Comparison of ENCODE assay signal across 2 fruit fly cellular contexts in genomic region chr3R:9441134-9441533, dm6.
TF ChIP-seq lines count a peak whose summit lies in the region.

No protein-coding gene starts in this region.

- TF ChIP-seq CTCF in whole organism, embryonic (GFP tag; optimal IDR thresholded peaks at IDR 0.05; lab: Kevin White, UChicago), result no peak

TF ChIP-seq in whole organism, embryonic, 481 proteins besides CTCF, POLR2A, EP300 and RAD21:
- TF ChIP-seq sr (GFP tag; IDR thresholded peaks at IDR 0.05; lab: Robert Waterston, UW) (0 out of 3 replicates have a peak, but pooled peaks have one; percentile 10), CG16779 (GFP tag; IDR thresholded peaks at IDR 0.05; lab: Robert Waterston, UW) (no peak), CG4730 (GFP tag; IDR thresholded peaks at IDR 0.05; lab: Robert Waterston, UW) (0 out of 2 replicates have a peak, but pooled peaks have one; percentile 11), CG11504 (tag; optimal IDR thresholded peaks at IDR 0.05; lab: Kevin White, UChicago) (peak; percentile 71), Dfd (GFP tag; optimal IDR thresholded peaks at IDR 0.05; lab: Kevin White, UChicago) (peak in 1 of 2 experiments; percentile 46), CG9817 (tag; optimal IDR thresholded peaks at IDR 0.05; lab: Kevin White, UChicago) (no peak), YL-1 (GFP tag; optimal IDR thresholded peaks at IDR 0.05; lab: Kevin White, UChicago) (no peak), CG4707 (GFP tag; optimal IDR thresholded peaks at IDR 0.05; lab: Kevin White, UChicago) (no peak)

TF ChIP-seq in whole organism, wandering third instar larva, 38 proteins besides CTCF, POLR2A, EP300 and RAD21:
- TF ChIP-seq CG32264 (GFP tag; optimal IDR thresholded peaks at IDR 0.05; lab: Kevin White, UChicago), result no peak
- TF ChIP-seq Dfd (GFP tag; optimal IDR thresholded peaks at IDR 0.05; lab: Kevin White, UChicago), result peak; percentile 95
TF ChIP-seq in whole organism, wandering third instar larva: peak in this region for 1.
